Worm (Caenorhabditis elegans) whole organism, L4/young adult: Measurements from ENCODE around the gene srh-293.

Experiments used
- W03F9.2 ChIP-seq: fragments of 150-350 bp; optimal IDR thresholded peaks from 2 replicates; lab custom pipeline; 2014; ENCODE audit warnings: missing biosample characterization, missing genetic modification characterization
- him-1 ChIP-seq: sonication (generic microtip); optimal IDR thresholded peaks from 2 replicates; lab custom pipeline; 2016; ENCODE audit warnings: missing genotype, missing genetic modification reagents, missing genetic modification characterization, missing compliant biosample characterization

DNA sequence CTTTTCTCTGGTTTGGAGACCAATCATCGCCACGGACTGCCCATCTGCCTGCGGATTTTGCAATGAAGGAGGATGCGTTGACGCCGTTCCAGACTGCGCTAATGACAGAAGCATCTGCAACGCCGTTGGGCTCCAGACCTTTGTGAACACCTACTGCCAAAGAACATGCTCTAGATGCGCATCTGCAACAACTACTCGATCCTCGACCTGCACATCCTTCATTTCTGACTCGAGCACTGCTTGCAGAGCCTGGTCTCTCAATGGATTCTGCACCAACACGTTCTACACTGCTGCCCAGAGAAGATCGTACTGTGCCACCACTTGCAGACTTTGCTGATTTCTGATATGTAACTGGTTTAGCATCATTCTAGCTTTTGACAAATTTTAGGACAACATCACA is 34.6 kb downstream of the srh-293 start:
- no peak for TF ChIP-seq W03F9.2 (tag; lab: Kevin White, UChicago)
- no peak for TF ChIP-seq him-1 (tag; lab: Kevin White, UChicago)
